Worm (Caenorhabditis elegans) whole organism, L2 larva: ENCODE results near the gene pitr-4.

Source experiments
- F13H6.1 ChIP-seq: sonication (generic microtip); optimal IDR thresholded peaks from 2 replicates; lab custom pipeline; 2016; ENCODE audit warnings: missing genetic modification characterization, missing compliant biosample characterization
- alr-1 ChIP-seq: fragments of 150-350 bp; optimal IDR thresholded peaks from 2 replicates; lab custom pipeline; 2014; ENCODE audit warnings: missing biosample characterization, missing genetic modification characterization
- ama-1 ChIP-seq: fragments of 150-350 bp; optimal IDR thresholded peaks from 2 replicates; lab custom pipeline; 2018; ENCODE audit warnings: inconsistent platforms
- ceh-82 ChIP-seq: fragments of 150-350 bp; optimal IDR thresholded peaks from 2 replicates; lab custom pipeline; 2014; ENCODE audit warnings: missing biosample characterization, missing genetic modification characterization
- egl-27 ChIP-seq: sonication (generic microtip); optimal IDR thresholded peaks from 3 replicates; lab custom pipeline; 2017; ENCODE audit warnings: missing biosample characterization, missing genetic modification reagents, missing genetic modification characterization
- elt-3 ChIP-seq: sonication (generic microtip); optimal IDR thresholded peaks from 2 replicates; lab custom pipeline; 2017; ENCODE audit warnings: missing biosample characterization, missing genetic modification characterization
- lin-39 ChIP-seq: fragments of 150-350 bp; optimal IDR thresholded peaks from 2 replicates; lab custom pipeline; 2014; ENCODE audit warnings: missing biosample characterization, missing genetic modification reagents, missing genetic modification characterization
- lsy-2 ChIP-seq, 2 experiments: fragments of 150-350 bp in 1 of 2; sonication (generic microtip) in 1 of 2; optimal IDR thresholded peaks; 2 replicates each; lab custom pipeline; 2014 to 2017; ENCODE audit warnings: missing biosample characterization in 2 of 2, missing genetic modification characterization in 2 of 2
- nhr-237 ChIP-seq: fragments of 150-350 bp; optimal IDR thresholded peaks from 2 replicates; lab custom pipeline; 2014; ENCODE audit warnings: missing biosample characterization, missing genetic modification characterization
- skn-1 ChIP-seq: sonication (generic microtip); optimal IDR thresholded peaks from 2 replicates; lab custom pipeline; 2017; ENCODE audit warnings: missing biosample characterization, missing genetic modification characterization
- snpc-4 ChIP-seq: fragments of 150-350 bp; optimal IDR thresholded peaks from 2 replicates; lab custom pipeline; 2014; ENCODE audit warnings: missing biosample characterization, missing genetic modification characterization

- no peak for TF ChIP-seq skn-1 (tag; lab: Kevin White, UChicago)
- no peak for TF ChIP-seq lin-39 (tag; lab: Kevin White, UChicago)
- no peak for TF ChIP-seq egl-27 (tag; lab: Kevin White, UChicago)
- no peak for TF ChIP-seq lsy-2 (tag; optimal IDR thresholded peaks at IDR 0.05; lab: Kevin White, UChicago)
- TF ChIP-seq F13H6.1 (tag; lab: Kevin White, UChicago) = no peak
- TF ChIP-seq ceh-82 = no peak
- no peak for TF ChIP-seq elt-3 (tag; lab: Kevin White, UChicago)
- no peak for TF ChIP-seq alr-1
- TF ChIP-seq nhr-237 (tag; lab: Kevin White, UChicago) = no peak
- no peak for TF ChIP-seq snpc-4 (tag; lab: Kevin White, UChicago)
- no peak for TF ChIP-seq ama-1 (lab: Kevin White, UChicago)
Observed at ce11 chrV:9706592-9706991, 45.2 kb upstream of the pitr-4 start.
